Worm (Caenorhabditis elegans): ENCODE results near the gene K04A8.20.

Gene K04A8.20

ce11 chrV:6513356-6513755, 35.9 kb upstream of the K04A8.20 start:
- TF ChIP-seq nhr-28 (tag; optimal IDR thresholded peaks at IDR 0.05) (peak; percentile 6), nhr-77 (tag; optimal IDR thresholded peaks at IDR 0.05) (no peak), R02D3.7 (tag; optimal IDR thresholded peaks at IDR 0.05) (no peak), zag-1 (tag; optimal IDR thresholded peaks at IDR 0.05) (no peak), hlh-11 (tag; optimal IDR thresholded peaks at IDR 0.05) (peak; percentile 29), lin-38 (GFP tag; IDR thresholded peaks at IDR 0.05) (peak; percentile 17; the same call in 1 of the 2 replicates), zfp-3 (GFP tag; conservative IDR thresholded peaks at IDR 0.05) (no peak), mxl-3 (GFP tag; optimal IDR thresholded peaks at IDR 0.05) (peak; percentile 63), ctbp-1 (GFP tag; IDR thresholded peaks at IDR 0.05) (0 out of 2 replicates have a peak, but pooled peaks have one; percentile 7), F37D6.2 (tag; optimal IDR thresholded peaks at IDR 0.05) (no peak), set-16 (GFP tag; IDR thresholded peaks at IDR 0.05) (0 out of 2 replicates have a peak, but pooled peaks have one; percentile 8), nhr-48 (tag; optimal IDR thresholded peaks at IDR 0.05) (peak; percentile 2)

DNA sequence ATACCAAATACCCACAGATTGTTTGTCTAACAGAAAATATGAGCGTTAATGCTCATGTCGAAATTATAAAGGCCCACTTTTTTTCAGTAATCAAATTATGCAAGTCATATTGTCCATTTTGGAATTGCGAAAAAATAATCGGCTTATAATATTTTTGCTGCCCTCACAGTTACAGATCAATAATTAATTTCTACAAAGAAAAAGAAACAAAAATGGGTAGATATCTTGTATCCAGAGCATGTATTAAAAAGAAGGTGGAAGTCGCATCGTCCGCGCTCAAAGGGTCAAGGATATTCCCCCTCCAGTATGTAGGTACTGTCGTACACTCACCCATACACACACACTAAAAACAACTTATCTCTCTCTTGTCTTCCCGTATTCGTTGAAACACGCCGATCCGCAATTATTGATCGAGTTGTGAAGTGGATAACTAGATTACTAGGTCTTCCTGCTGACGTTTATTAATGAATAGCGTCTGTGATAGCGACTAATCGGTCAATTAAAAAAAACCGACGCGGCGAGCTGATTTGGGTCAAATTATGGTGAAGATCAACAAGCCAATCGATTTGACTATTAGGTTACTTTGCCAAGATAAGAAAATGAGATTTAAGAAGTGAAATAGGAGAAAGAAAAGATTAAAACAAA, 35.3 kb upstream of the K04A8.20 start:
- TF ChIP-seq daf-12 (tag; optimal IDR thresholded peaks at IDR 0.05), result no peak
- no peak for TF ChIP-seq ceh-28 (tag; optimal IDR thresholded peaks at IDR 0.05)
- no peak for TF ChIP-seq pqm-1 (tag; optimal IDR thresholded peaks at IDR 0.05)
- TF ChIP-seq unc-62 (GFP tag; optimal IDR thresholded peaks at IDR 0.05 in 1 of 2), result peak in 1 of 2 experiments; percentile 95
- TF ChIP-seq unc-62 (tag; optimal IDR thresholded peaks at IDR 0.05), result no peak
- TF ChIP-seq attf-4 (tag; optimal IDR thresholded peaks at IDR 0.05), result no peak

DNA sequence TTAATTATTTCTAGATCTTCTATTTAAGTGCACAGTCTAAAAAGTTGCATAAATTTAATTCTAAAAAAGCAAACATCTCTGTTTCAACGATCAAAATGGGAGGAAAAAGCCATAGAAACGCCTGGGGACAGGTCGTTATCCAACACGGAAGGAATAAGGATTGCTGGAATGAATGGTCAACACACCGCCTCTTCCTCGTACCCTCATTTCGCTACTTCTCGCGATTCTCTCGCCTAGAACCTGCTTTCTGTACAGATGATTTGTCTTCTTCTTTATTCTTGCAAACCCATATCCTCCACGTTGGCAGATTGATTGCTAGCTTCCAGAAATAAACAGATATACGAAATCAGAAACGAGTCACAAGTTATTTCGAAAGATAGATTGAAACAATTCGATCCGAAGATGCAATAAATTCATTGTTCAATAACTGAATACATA, 34.3 kb upstream of the K04A8.20 start, which contains the start of gene dpy-11:
TSS of gene dpy-11 (minus strand) at position 354 of the 438 bp plus-strand sequence.
- TF ChIP-seq ZK546.5 (tag; optimal IDR thresholded peaks at IDR 0.05), result no peak
- 0 out of 2 replicates have a peak, but pooled peaks have one; percentile 36 for TF ChIP-seq ctbp-1 (GFP tag; IDR thresholded peaks at IDR 0.05)
- TF ChIP-seq nhr-237 (tag; optimal IDR thresholded peaks at IDR 0.05), result no peak
- no peak for TF ChIP-seq dmd-9 (GFP tag; IDR thresholded peaks at IDR 0.05)
- TF ChIP-seq madf-5 (GFP tag; IDR thresholded peaks at IDR 0.05), result no peak
- no peak for TF ChIP-seq jun-1 (tag; optimal IDR thresholded peaks at IDR 0.05)
- TF ChIP-seq nhr-48 (tag; optimal IDR thresholded peaks at IDR 0.05), result peak; percentile 44
- TF ChIP-seq R02D3.7 (tag; optimal IDR thresholded peaks at IDR 0.05), result no peak
- no peak for TF ChIP-seq nhr-42 (GFP tag; IDR thresholded peaks at IDR 0.05)
- TF ChIP-seq dpl-1 (GFP tag; optimal IDR thresholded peaks at IDR 0.05), result no peak
- peak; percentile 46 for TF ChIP-seq gei-8 (GFP tag; optimal IDR thresholded peaks at IDR 0.05)
- peak; percentile 36; the same call in 1 of the 2 replicates for TF ChIP-seq Y48G9A.11 (GFP tag; IDR thresholded peaks at IDR 0.05)
- TF ChIP-seq mes-2 (tag; optimal IDR thresholded peaks at IDR 0.05; ENCODE audit: poor library complexity, severe bottlenecking), result peak; percentile 55
- TF ChIP-seq mdt-29 (GFP tag; IDR thresholded peaks at IDR 0.05), result peak; percentile 49; the same call in 1 of the 2 replicates
- no peak for TF ChIP-seq skn-1 (tag; optimal IDR thresholded peaks at IDR 0.05)
- no peak for TF ChIP-seq unc-39 (tag; optimal IDR thresholded peaks at IDR 0.05)
- peak; percentile 49 to 58 for TF ChIP-seq lsy-2 (tag; optimal IDR thresholded peaks at IDR 0.05)
- TF ChIP-seq snpc-1.2 (GFP tag; IDR thresholded peaks at IDR 0.05), result peak; percentile 45; the same call in 1 of the 2 replicates
- TF ChIP-seq vab-7 (GFP tag; IDR thresholded peaks at IDR 0.05), result no peak
- no peak for TF ChIP-seq F44E2.7 (GFP tag; IDR thresholded peaks at IDR 0.05)
- TF ChIP-seq zfp-2 (tag; optimal IDR thresholded peaks at IDR 0.05), result no peak
- TF ChIP-seq D1046.2 (GFP tag; IDR thresholded peaks at IDR 0.05), result no peak
- no peak for TF ChIP-seq nhr-76 (tag; optimal IDR thresholded peaks at IDR 0.05)
- peak; percentile 49 for TF ChIP-seq lin-13 (GFP tag; optimal IDR thresholded peaks at IDR 0.05)
- peak; percentile 29 for TF ChIP-seq nhr-102 (tag; optimal IDR thresholded peaks at IDR 0.05)
- TF ChIP-seq nhr-41 (GFP tag; IDR thresholded peaks at IDR 0.05), result no peak
- peak; percentile 59; the same call in 1 of the 2 replicates for TF ChIP-seq madf-9 (GFP tag; conservative IDR thresholded peaks at IDR 0.05)
- no peak for TF ChIP-seq daf-8 (GFP tag; IDR thresholded peaks at IDR 0.05)
- 0 out of 2 replicates have a peak, but pooled peaks have one; percentile 18 for TF ChIP-seq lim-7 (GFP tag; IDR thresholded peaks at IDR 0.05)
- TF ChIP-seq nhr-77 (tag; optimal IDR thresholded peaks at IDR 0.05), result peak; percentile 39
- TF ChIP-seq F49E8.2 (tag; optimal IDR thresholded peaks at IDR 0.05; ENCODE audit: borderline replicate concordance), result no peak
- TF ChIP-seq ceh-44 (GFP tag; IDR thresholded peaks at IDR 0.05), result no peak
- no peak for TF ChIP-seq ceh-82 (tag; optimal IDR thresholded peaks at IDR 0.05)
- TF ChIP-seq mdl-1 (tag; optimal IDR thresholded peaks at IDR 0.05), result peak in 1 of 2 experiments; percentile 48

Data from whole organism, L4 larva.